Worm (Caenorhabditis elegans) whole organism, early embryonic: ENCODE measurements around the gene glod-4.

Experiments used
- B0310.2 ChIP-seq: sonication (generic microtip); optimal IDR thresholded peaks from 2 replicates; lab custom pipeline; 2016; ENCODE audit warnings: mild to moderate bottlenecking, missing genetic modification characterization, missing compliant biosample characterization
- F13C5.2 ChIP-seq: sonication (generic microtip); optimal IDR thresholded peaks from 2 replicates; lab custom pipeline; 2017; ENCODE audit warnings: mild to moderate bottlenecking, missing genetic modification characterization, inconsistent platforms, missing compliant biosample characterization
- aly-1 ChIP-seq: sonication (generic microtip); optimal IDR thresholded peaks from 2 replicates; lab custom pipeline; 2016; ENCODE audit warnings: missing genetic modification characterization, missing compliant biosample characterization
- ama-1 ChIP-seq: fragments of 150-350 bp; optimal IDR thresholded peaks from 2 replicates; lab custom pipeline; 2014
- ceh-13 ChIP-seq: fragments of 200-800 bp; sonication (Bioruptor generic); optimal IDR thresholded peaks from 2 replicates; lab custom pipeline; 2018; ENCODE audit warnings: mild to moderate bottlenecking, missing genetic modification characterization, missing compliant biosample characterization
- ceh-36 ChIP-seq: sonication (generic microtip); optimal IDR thresholded peaks from 2 replicates; lab custom pipeline; 2016; ENCODE audit warnings: missing genetic modification characterization, inconsistent platforms, missing compliant biosample characterization
- ets-7 ChIP-seq: sonication (generic microtip); optimal IDR thresholded peaks from 2 replicates; lab custom pipeline; 2016; ENCODE audit warnings: missing genotype, missing genetic modification characterization, missing compliant biosample characterization
- flt-1 ChIP-seq: fragments of 200-800 bp; sonication (Bioruptor generic); IDR thresholded peaks from 2 replicates; pipeline ENCODE4 v1.3.6; 2022; ENCODE audit warnings: missing genetic modification characterization, missing compliant biosample characterization
- hmbx-1 ChIP-seq: sonication (generic microtip); optimal IDR thresholded peaks from 2 replicates; lab custom pipeline; 2016; ENCODE audit warnings: mild to moderate bottlenecking, missing genetic modification characterization, missing compliant biosample characterization
- hmg-4 ChIP-seq: fragments of 200-800 bp; sonication (Bioruptor generic); optimal IDR thresholded peaks from 2 replicates; lab custom pipeline; 2018; ENCODE audit warnings: mild to moderate bottlenecking, missing genetic modification characterization, missing compliant biosample characterization
- hnd-1 ChIP-seq: sonication (generic microtip); optimal IDR thresholded peaks from 2 replicates; lab custom pipeline; 2016; ENCODE audit warnings: missing genetic modification characterization, missing compliant biosample characterization
- pes-1 ChIP-seq: fragments of 200-800 bp; sonication (Bioruptor generic); IDR thresholded peaks from 2 replicates; pipeline ENCODE4 v1.3.6; 2022; ENCODE audit warnings: missing genetic modification reagents, missing genetic modification characterization, missing compliant biosample characterization
- scrt-1 ChIP-seq: fragments of 200-800 bp; sonication (Bioruptor generic); IDR thresholded peaks from 2 replicates; pipeline ENCODE4 v1.3.6; 2022; ENCODE audit warnings: missing genetic modification characterization, missing compliant biosample characterization
- sea-1 ChIP-seq: fragments of 200-800 bp; sonication (Bioruptor generic); conservative IDR thresholded peaks from 2 replicates; pipeline ENCODE4 v1.3.6; 2022; ENCODE audit warnings: missing genetic modification characterization, missing compliant biosample characterization
- tbx-11 ChIP-seq: fragments of 200-800 bp; sonication (Bioruptor generic); IDR thresholded peaks from 2 replicates; pipeline ENCODE4 v1.3.6; 2022; ENCODE audit warnings: missing genetic modification characterization, missing compliant biosample characterization
- tbx-37 ChIP-seq: fragments of 200-800 bp; sonication (Bioruptor generic); conservative IDR thresholded peaks from 2 replicates; pipeline ENCODE4 v1.3.6; 2022; ENCODE audit warnings: missing genetic modification reagents, missing genetic modification characterization, missing compliant biosample characterization
- tra-4 ChIP-seq: sonication (generic microtip); optimal IDR thresholded peaks from 2 replicates; lab custom pipeline; 2017; ENCODE audit warnings: missing genetic modification characterization, missing compliant biosample characterization

glod-4 gene

ce11 chrIII:4123277-4123676 lies 30.1 kb upstream of the glod-4 start:
- TF ChIP-seq hmg-4 (GFP tag; lab: Kevin White, UChicago) (no peak), scrt-1 (GFP tag; lab: Robert Waterston, UW) (no peak), ceh-36 (tag; lab: Kevin White, UChicago) (no peak), hmbx-1 (tag; lab: Kevin White, UChicago) (no peak), tbx-37 (GFP tag; lab: Robert Waterston, UW) (no peak), F13C5.2 (tag; lab: Kevin White, UChicago) (no peak), pes-1 (no peak), ama-1 (no peak), tra-4 (tag; lab: Kevin White, UChicago) (no peak), flt-1 (GFP tag; lab: Robert Waterston, UW) (no peak), ets-7 (tag; lab: Kevin White, UChicago) (no peak), ceh-13 (GFP tag; lab: Kevin White, UChicago) (no peak), tbx-11 (GFP tag; lab: Robert Waterston, UW) (no peak), hnd-1 (tag; lab: Kevin White, UChicago) (no peak), B0310.2 (tag; lab: Kevin White, UChicago) (no peak)

ce11 chrIII:4123900-4124299 lies 29.5 kb upstream of the glod-4 start:
- TF ChIP-seq pes-1 (no peak), sea-1 (GFP tag; lab: Robert Waterston, UW) (no peak), tbx-11 (GFP tag; lab: Robert Waterston, UW) (no peak)

- TF ChIP-seq ets-7 (tag; lab: Kevin White, UChicago) (no peak), hmbx-1 (tag; lab: Kevin White, UChicago) (no peak), hnd-1 (tag; lab: Kevin White, UChicago) (no peak), tbx-37 (GFP tag; lab: Robert Waterston, UW) (no peak), flt-1 (GFP tag; lab: Robert Waterston, UW) (no peak), pes-1 (no peak), tra-4 (tag; lab: Kevin White, UChicago) (no peak)
These were observed 21.4 kb upstream of the glod-4 start for ce11 chrIII:4131814-4132555.

- TF ChIP-seq tra-4 (tag; lab: Kevin White, UChicago) (no peak), sea-1 (GFP tag; lab: Robert Waterston, UW) (no peak), ceh-36 (tag; lab: Kevin White, UChicago) (no peak), ama-1 (no peak), F13C5.2 (tag; lab: Kevin White, UChicago) (no peak), B0310.2 (tag; lab: Kevin White, UChicago) (no peak), aly-1 (tag; lab: Kevin White, UChicago) (no peak), pes-1 (no peak), hnd-1 (tag; lab: Kevin White, UChicago) (no peak)
These were observed 19.3 kb upstream of the glod-4 start for ce11 chrIII:4134059-4134458.

- TF ChIP-seq ama-1 (no peak), pes-1 (no peak), hmg-4 (GFP tag; lab: Kevin White, UChicago) (no peak), ets-7 (tag; lab: Kevin White, UChicago) (no peak), tbx-11 (GFP tag; lab: Robert Waterston, UW) (no peak), aly-1 (tag; lab: Kevin White, UChicago) (no peak), tra-4 (tag; lab: Kevin White, UChicago) (no peak), sea-1 (GFP tag; lab: Robert Waterston, UW) (no peak), ceh-36 (tag; lab: Kevin White, UChicago) (no peak), scrt-1 (GFP tag; lab: Robert Waterston, UW) (no peak)
These were observed 16.2 kb upstream of the glod-4 start for ce11 chrIII:4137180-4137579.

- TF ChIP-seq tra-4 (tag; lab: Kevin White, UChicago) = no peak
- TF ChIP-seq hmbx-1 (tag; lab: Kevin White, UChicago) = no peak
- no peak for TF ChIP-seq tbx-11 (GFP tag; lab: Robert Waterston, UW)
- no peak for TF ChIP-seq ets-7 (tag; lab: Kevin White, UChicago)
- no peak for TF ChIP-seq hmg-4 (GFP tag; lab: Kevin White, UChicago)
- no peak for TF ChIP-seq scrt-1 (GFP tag; lab: Robert Waterston, UW)
- no peak for TF ChIP-seq ama-1
- TF ChIP-seq sea-1 (GFP tag; lab: Robert Waterston, UW) = no peak
- TF ChIP-seq tbx-37 (GFP tag; lab: Robert Waterston, UW) = no peak
- TF ChIP-seq hnd-1 (tag; lab: Kevin White, UChicago) = no peak
- TF ChIP-seq pes-1 = no peak
- TF ChIP-seq F13C5.2 (tag; lab: Kevin White, UChicago) = no peak
- TF ChIP-seq B0310.2 (tag; lab: Kevin White, UChicago) = no peak
- TF ChIP-seq ceh-13 (GFP tag; lab: Kevin White, UChicago) = no peak
- no peak for TF ChIP-seq ceh-36 (tag; lab: Kevin White, UChicago)
- no peak for TF ChIP-seq aly-1 (tag; lab: Kevin White, UChicago)
- TF ChIP-seq flt-1 (GFP tag; lab: Robert Waterston, UW) = no peak
These were observed 10.2 kb upstream of the glod-4 start for ce11 chrIII:4143170-4143569.

ce11 chrIII:4150919-4151318 lies 2.5 kb upstream of the glod-4 start:
- no peak for TF ChIP-seq scrt-1 (GFP tag; lab: Robert Waterston, UW)
- peak; percentile 64 for TF ChIP-seq F13C5.2 (tag; lab: Kevin White, UChicago)
